Worm (Caenorhabditis elegans) whole organism, L1 larva: Measurements from ENCODE around the gene ntl-4.
A peak's percentile ranks its signal among the peaks of the same experiment; 100 is the strongest.

ENCODE experiments used
- fos-1 ChIP-seq: fragments of 150-350 bp; optimal IDR thresholded peaks from 2 replicates; lab custom pipeline; 2014; ENCODE audit warnings: missing biosample characterization, missing genetic modification characterization
- lin-35 ChIP-seq, 2 experiments: fragments of 150-350 bp; optimal IDR thresholded peaks; 2 replicates each; lab custom pipeline; 2014; ENCODE audit warnings: missing biosample characterization in 2 of 2, missing genetic modification characterization in 2 of 2, missing genetic modification reagents in 2 of 2
- nhr-12 ChIP-seq: sonication (generic microtip); optimal IDR thresholded peaks from 2 replicates; lab custom pipeline; 2017; ENCODE audit warnings: missing biosample characterization, missing genetic modification characterization
- nhr-71 ChIP-seq: sonication (generic microtip); optimal IDR thresholded peaks from 2 replicates; lab custom pipeline; 2016; ENCODE audit warnings: mild to moderate bottlenecking, missing genetic modification characterization, moderate library complexity, missing compliant biosample characterization

- TF ChIP-seq nhr-71, result peak; percentile 53
- peak; percentile 21 to 51 for TF ChIP-seq lin-35 (GFP tag; optimal IDR thresholded peaks at IDR 0.05; lab: Kevin White, UChicago)
- no peak for TF ChIP-seq nhr-12
- TF ChIP-seq fos-1 (tag; lab: Kevin White, UChicago), result no peak
These were observed at the start of gene ntl-4, which contains the start of gene npp-27 for ce11 chrIV:7910197-7910735.
